Worm (Caenorhabditis elegans): Measurements from ENCODE around the gene bath-15.

DNA sequence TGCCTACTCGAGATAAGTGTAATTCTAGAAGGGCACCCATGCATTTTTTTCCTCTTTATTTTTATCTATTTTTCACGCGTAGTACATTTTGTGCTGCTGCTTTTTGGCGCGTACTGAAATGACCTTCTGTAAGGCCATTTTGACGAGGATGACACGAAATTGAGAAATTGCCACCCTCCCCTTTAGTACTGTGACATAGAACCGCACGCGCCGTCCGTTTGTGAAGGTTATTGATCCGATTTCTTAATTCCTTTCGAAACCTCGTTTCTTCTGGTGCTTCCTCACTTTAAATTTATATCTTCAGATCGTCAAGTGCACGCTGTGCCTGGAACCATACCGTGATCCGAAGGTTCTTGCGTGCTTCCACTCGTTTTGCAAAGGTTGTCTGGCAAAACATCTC is 44.7 kb downstream of the bath-15 start:
- TF ChIP-seq pha-4 (tag; optimal IDR thresholded peaks at IDR 0.05) (no peak), F10E7.11 (tag; optimal IDR thresholded peaks at IDR 0.05) (no peak), akir-1 (GFP tag; optimal IDR thresholded peaks at IDR 0.05) (no peak), Y56A3A.18 (GFP tag; IDR thresholded peaks at IDR 0.05) (no peak), sptf-2 (GFP tag; optimal IDR thresholded peaks at IDR 0.05) (no peak), T26A5.8 (tag; optimal IDR thresholded peaks at IDR 0.05) (no peak)

All from whole organism, young adult.